Fruit fly (Drosophila melanogaster) whole organism, prepupa: ENCODE measurements around the gene PAPLA1.

ENCODE experiments used
- Blimp-1 ChIP-seq: fragments of 200-800 bp; sonication (Bioruptor generic); optimal IDR thresholded peaks from 3 replicates; lab custom pipeline; 2017; ENCODE audit warnings: missing biosample characterization, missing genetic modification characterization, mild to moderate bottlenecking, moderate library complexity, missing genetic modification reagents
- CG10631 ChIP-seq: fragments of 200-800 bp; sonication (Bioruptor generic); optimal IDR thresholded peaks from 2 replicates; lab custom pipeline; 2016; ENCODE audit warnings: missing biosample characterization, missing genetic modification characterization
- CG10669 ChIP-seq: fragments of 200-800 bp; sonication (Bioruptor generic); optimal IDR thresholded peaks from 3 replicates; lab custom pipeline; 2018; ENCODE audit warnings: missing biosample characterization, mild to moderate bottlenecking, missing genetic modification characterization, moderate library complexity
- CG11294 ChIP-seq: fragments of 200-800 bp; sonication (Bioruptor generic); IDR thresholded peaks from 2 replicates; pipeline ENCODE4 v1.3.6; 2022; ENCODE audit warnings: missing biosample characterization, missing genetic modification characterization
- CG15336 ChIP-seq: fragments of 200-800 bp; sonication (Bioruptor generic); IDR thresholded peaks from 2 replicates; pipeline ENCODE4 v1.3.6; 2022; ENCODE audit warnings: missing biosample characterization, missing genetic modification characterization
- CG1621 ChIP-seq: fragments of 200-800 bp; sonication (Bioruptor generic); optimal IDR thresholded peaks from 3 replicates; lab custom pipeline; 2018; ENCODE audit warnings: missing biosample characterization, mild to moderate bottlenecking, missing genetic modification characterization
- CG3032 ChIP-seq: fragments of 200-800 bp; optimal IDR thresholded peaks from 2 replicates; lab custom pipeline; 2019; ENCODE audit warnings: missing biosample characterization, mild to moderate bottlenecking, missing genetic modification characterization, moderate library complexity
- CG31627 ChIP-seq: fragments of 200-800 bp; sonication (Bioruptor generic); optimal IDR thresholded peaks from 3 replicates; lab custom pipeline; 2016; ENCODE audit warnings: missing biosample characterization, missing genetic modification characterization
- CG32006 ChIP-seq: fragments of 200-800 bp; sonication (Bioruptor generic); optimal IDR thresholded peaks from 3 replicates; lab custom pipeline; 2017; ENCODE audit warnings: missing biosample characterization, mild to moderate bottlenecking, missing genetic modification characterization
- CG3919 ChIP-seq: fragments of 200-800 bp; sonication (Bioruptor generic); optimal IDR thresholded peaks from 3 replicates; lab custom pipeline; 2016; ENCODE audit warnings: missing biosample characterization, missing genetic modification characterization
- CG4318 ChIP-seq: fragments of 200-800 bp; sonication (Bioruptor generic); optimal IDR thresholded peaks from 3 replicates; lab custom pipeline; 2017; ENCODE audit warnings: missing biosample characterization, mild to moderate bottlenecking, missing genetic modification characterization
- CG6163 ChIP-seq: fragments of 200-800 bp; sonication (Bioruptor generic); IDR thresholded peaks from 3 replicates; pipeline ENCODE4 v1.3.6; 2022; ENCODE audit warnings: missing biosample characterization, missing genetic modification characterization
- CG6276 ChIP-seq: fragments of 200-800 bp; sonication (Bioruptor generic); optimal IDR thresholded peaks from 2 replicates; lab custom pipeline; 2017; ENCODE audit warnings: missing biosample characterization, mild to moderate bottlenecking, missing genetic modification characterization
- CG6792 ChIP-seq: fragments of 200-800 bp; sonication (Bioruptor generic); optimal IDR thresholded peaks from 3 replicates; lab custom pipeline; 2016; ENCODE audit warnings: missing biosample characterization, missing genetic modification characterization
- CG6808 ChIP-seq: fragments of 200-800 bp; sonication (Bioruptor generic); optimal IDR thresholded peaks from 3 replicates; lab custom pipeline; 2017; ENCODE audit warnings: missing biosample characterization, missing genetic modification characterization, mild to moderate bottlenecking, moderate library complexity, missing genetic modification reagents
- CG6854 ChIP-seq: fragments of 200-800 bp; sonication (Bioruptor generic); optimal IDR thresholded peaks from 2 replicates; lab custom pipeline; 2017; ENCODE audit warnings: missing biosample characterization, mild to moderate bottlenecking, missing genetic modification characterization
- CG7368 ChIP-seq: fragments of 200-800 bp; sonication (Bioruptor generic); optimal IDR thresholded peaks from 3 replicates; lab custom pipeline; 2016; ENCODE audit warnings: missing biosample characterization, missing genetic modification characterization
- CG8119 ChIP-seq: fragments of 200-800 bp; sonication (Bioruptor generic); IDR thresholded peaks from 3 replicates; pipeline ENCODE4 v1.3.6; 2022; ENCODE audit warnings: missing biosample characterization, missing genetic modification characterization
- CG8319 ChIP-seq: fragments of 200-800 bp; sonication (Bioruptor generic); optimal IDR thresholded peaks from 3 replicates; lab custom pipeline; 2016; ENCODE audit warnings: missing biosample characterization, missing genetic modification characterization
- CG8632 ChIP-seq: fragments of 200-800 bp; sonication (Bioruptor generic); optimal IDR thresholded peaks from 3 replicates; lab custom pipeline; 2016; ENCODE audit warnings: missing biosample characterization, missing genetic modification characterization
- Eip75B ChIP-seq: fragments of 200-800 bp; sonication (Bioruptor generic); optimal IDR thresholded peaks from 3 replicates; lab custom pipeline; 2016; ENCODE audit warnings: missing biosample characterization, missing genetic modification characterization
- Eip78C ChIP-seq: fragments of 200-800 bp; sonication (Bioruptor generic); peaks from one replicate; lab custom pipeline; 2016; ENCODE audit warnings: missing biosample characterization, missing genetic modification characterization
- Eip93F ChIP-seq: fragments of 200-800 bp; sonication (Bioruptor generic); optimal IDR thresholded peaks from 2 replicates; lab custom pipeline; 2016; ENCODE audit warnings: missing biosample characterization, mild to moderate bottlenecking, missing genetic modification characterization
- Ets21C ChIP-seq: fragments of 200-800 bp; sonication (Bioruptor generic); optimal IDR thresholded peaks from 3 replicates; lab custom pipeline; 2016; ENCODE audit warnings: missing biosample characterization, missing genetic modification characterization
- Gug ChIP-seq: fragments of 200-800 bp; sonication (Bioruptor generic); IDR thresholded peaks from 2 replicates; pipeline ENCODE4 v1.3.6; 2022; ENCODE audit warnings: missing biosample characterization, missing genetic modification characterization
- Hr38 ChIP-seq: sonication (Bioruptor generic); optimal IDR thresholded peaks from 2 replicates; lab custom pipeline; 2016; ENCODE audit warnings: missing biosample characterization, missing genetic modification characterization
- Hr39 ChIP-seq: fragments of 200-800 bp; sonication (Bioruptor generic); optimal IDR thresholded peaks from 2 replicates; lab custom pipeline; 2016; ENCODE audit warnings: missing biosample characterization, missing genetic modification characterization
- Hr4 ChIP-seq: fragments of 200-800 bp; sonication (Bioruptor generic); optimal IDR thresholded peaks from 3 replicates; lab custom pipeline; 2016; ENCODE audit warnings: missing biosample characterization, missing genetic modification characterization
- Lpt ChIP-seq: fragments of 200-800 bp; sonication (Bioruptor generic); optimal IDR thresholded peaks from 3 replicates; lab custom pipeline; 2016; ENCODE audit warnings: missing biosample characterization, missing genetic modification characterization
- Met ChIP-seq: fragments of 200-800 bp; sonication (Bioruptor generic); optimal IDR thresholded peaks from 3 replicates; lab custom pipeline; 2016; ENCODE audit warnings: missing biosample characterization, missing genetic modification characterization
- OdsH ChIP-seq: fragments of 200-800 bp; sonication (Bioruptor generic); optimal IDR thresholded peaks from 3 replicates; lab custom pipeline; 2016; ENCODE audit warnings: missing biosample characterization, missing genetic modification characterization
- Smox ChIP-seq: fragments of 200-800 bp; sonication (Bioruptor generic); optimal IDR thresholded peaks from 3 replicates; lab custom pipeline; 2016; ENCODE audit warnings: missing biosample characterization, missing genetic modification characterization
- Sox102F ChIP-seq: fragments of 200-800 bp; sonication (Bioruptor generic); optimal IDR thresholded peaks from 2 replicates; lab custom pipeline; 2016; ENCODE audit warnings: missing biosample characterization, mild to moderate bottlenecking, missing genetic modification characterization
- Sox14 ChIP-seq: fragments of 200-800 bp; sonication (Bioruptor generic); optimal IDR thresholded peaks from 3 replicates; lab custom pipeline; 2016; ENCODE audit warnings: missing biosample characterization, missing genetic modification characterization
- Sox15 ChIP-seq: fragments of 200-800 bp; sonication (Bioruptor generic); optimal IDR thresholded peaks from 3 replicates; lab custom pipeline; 2016; ENCODE audit warnings: missing biosample characterization, missing genetic modification characterization
- achi ChIP-seq: fragments of 200-800 bp; sonication (Bioruptor generic); optimal IDR thresholded peaks from 3 replicates; lab custom pipeline; 2016; ENCODE audit warnings: missing biosample characterization, missing genetic modification characterization
- acj6 ChIP-seq: fragments of 200-800 bp; sonication (Bioruptor generic); optimal IDR thresholded peaks from 3 replicates; lab custom pipeline; 2016; ENCODE audit warnings: missing biosample characterization, missing genetic modification characterization
- dac ChIP-seq: fragments of 200-800 bp; sonication (Bioruptor generic); optimal IDR thresholded peaks from 2 replicates; lab custom pipeline; 2017; ENCODE audit warnings: missing biosample characterization, mild to moderate bottlenecking, missing genetic modification characterization
- dsx ChIP-seq: fragments of 200-800 bp; optimal IDR thresholded peaks from 3 replicates; lab custom pipeline; 2019; ENCODE audit warnings: missing biosample characterization, mild to moderate bottlenecking, missing genetic modification characterization, moderate library complexity; ENCODE audit not compliant: poor library complexity, severe bottlenecking
- fd59A ChIP-seq: fragments of 200-800 bp; sonication (Bioruptor generic); optimal IDR thresholded peaks from 2 replicates; lab custom pipeline; 2017; ENCODE audit warnings: missing biosample characterization, mild to moderate bottlenecking, missing genetic modification characterization, missing genetic modification reagents
- fd85E ChIP-seq: fragments of 200-800 bp; sonication (Bioruptor generic); optimal IDR thresholded peaks from 3 replicates; lab custom pipeline; 2016; ENCODE audit warnings: missing biosample characterization, missing genetic modification characterization
- fkh ChIP-seq: fragments of 200-800 bp; sonication (Bioruptor generic); optimal IDR thresholded peaks from 3 replicates; lab custom pipeline; 2017; ENCODE audit warnings: missing biosample characterization, mild to moderate bottlenecking, missing genetic modification characterization, moderate library complexity
- lz ChIP-seq: fragments of 200-800 bp; sonication (Bioruptor generic); optimal IDR thresholded peaks from 3 replicates; lab custom pipeline; 2016; ENCODE audit warnings: missing biosample characterization, missing genetic modification characterization
- net ChIP-seq: fragments of 200-800 bp; sonication (Bioruptor generic); optimal IDR thresholded peaks from 3 replicates; lab custom pipeline; 2016; ENCODE audit warnings: missing biosample characterization, missing genetic modification characterization
- pdm3 ChIP-seq: fragments of 200-800 bp; sonication (Bioruptor generic); optimal IDR thresholded peaks from 3 replicates; lab custom pipeline; 2016; ENCODE audit warnings: missing biosample characterization, missing genetic modification characterization
- salr ChIP-seq, 2 experiments: fragments of 200-800 bp; sonication (Bioruptor generic); optimal IDR thresholded peaks; 3 replicates each; lab custom pipeline; 2016 to 2018; ENCODE audit warnings: missing biosample characterization in 2 of 2, missing genetic modification characterization in 2 of 2, mild to moderate bottlenecking in 1 of 2
- ss ChIP-seq, 2 experiments: fragments of 200-800 bp; sonication (Bioruptor generic); optimal IDR thresholded peaks; 2 replicates in 1 of 2; 3 replicates in 1 of 2; lab custom pipeline; 2017 to 2018; ENCODE audit warnings: mild to moderate bottlenecking in 2 of 2, missing biosample characterization in 2 of 2, missing genetic modification characterization in 2 of 2, moderate library complexity in 1 of 2
- svp ChIP-seq: fragments of 200-800 bp; sonication (Bioruptor generic); peaks from one replicate; lab custom pipeline; 2016; ENCODE audit warnings: missing biosample characterization, missing genetic modification characterization
- vri ChIP-seq: fragments of 200-800 bp; sonication (Bioruptor generic); optimal IDR thresholded peaks from 3 replicates; lab custom pipeline; 2016; ENCODE audit warnings: missing biosample characterization, mild to moderate bottlenecking, missing genetic modification characterization

The PAPLA1 gene

DNA sequence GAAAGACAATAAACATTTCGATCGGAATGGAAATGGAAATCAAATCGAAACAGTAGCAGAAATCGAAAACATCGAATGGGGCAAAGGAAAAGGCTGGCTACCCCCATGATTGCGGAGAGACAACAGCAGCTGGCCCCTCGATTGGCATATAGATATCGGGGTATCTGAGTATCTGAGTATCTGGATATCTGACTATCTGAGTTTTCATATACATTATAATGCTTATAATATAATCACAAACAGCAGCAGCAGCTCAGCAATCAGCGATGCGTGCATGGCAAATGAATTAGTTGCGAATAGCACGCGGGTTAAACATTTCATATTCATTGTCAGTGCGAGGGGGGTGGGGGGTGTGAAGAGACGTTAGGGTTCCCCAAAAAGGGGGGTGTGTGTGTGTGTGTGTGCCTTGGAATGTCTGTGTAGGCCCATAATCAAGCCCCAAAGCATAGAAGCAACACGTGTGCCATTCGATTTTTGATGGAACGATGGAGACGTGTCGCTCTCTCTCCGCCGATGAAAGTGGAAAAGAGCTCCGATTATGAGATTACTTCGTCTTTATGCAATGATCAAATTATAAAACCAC, 11.3 kb upstream of the PAPLA1 start:
- no peak for TF ChIP-seq Blimp-1 (GFP tag; lab: Kevin White, UChicago)
- no peak for TF ChIP-seq acj6 (GFP tag; lab: Kevin White, UChicago)
- no peak for TF ChIP-seq net (GFP tag; lab: Kevin White, UChicago)
- TF ChIP-seq CG31627 (GFP tag; lab: Kevin White, UChicago) = no peak
- no peak for TF ChIP-seq CG32006

DNA sequence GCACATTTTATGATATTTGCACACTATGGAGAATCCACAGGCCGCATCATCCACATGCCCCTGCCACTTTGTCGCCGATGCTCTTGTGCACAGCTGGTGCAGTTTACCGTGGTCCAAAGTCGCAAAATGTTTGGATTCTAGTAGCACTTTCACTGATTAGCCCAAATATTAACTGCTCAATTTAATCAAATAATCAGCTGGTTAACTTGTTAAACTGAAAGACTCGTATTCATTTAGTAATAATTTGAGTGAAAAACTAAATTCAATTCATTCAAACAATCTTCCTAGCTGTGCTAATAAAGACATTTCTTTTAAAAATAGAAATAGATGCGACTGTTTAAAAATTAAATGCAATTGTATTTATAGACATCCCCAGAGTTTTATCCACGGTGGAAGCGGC, 8.6 kb upstream of the PAPLA1 start:
- TF ChIP-seq CG31627 (GFP tag; lab: Kevin White, UChicago) (no peak), ss (GFP tag; optimal IDR thresholded peaks at IDR 0.05; lab: Kevin White, UChicago) (no peak), Sox14 (no peak), Met (GFP tag; lab: Kevin White, UChicago) (no peak), salr (GFP tag; optimal IDR thresholded peaks at IDR 0.05; lab: Kevin White, UChicago) (no peak), Ets21C (GFP tag; lab: Kevin White, UChicago) (no peak), CG10631 (GFP tag; lab: Kevin White, UChicago) (no peak), CG4318 (GFP tag; lab: Kevin White, UChicago) (no peak), Blimp-1 (GFP tag; lab: Kevin White, UChicago) (no peak), Smox (GFP tag; lab: Kevin White, UChicago) (no peak), svp (no peak), CG15336 (peak; percentile 47), CG7368 (no peak), vri (GFP tag; lab: Kevin White, UChicago) (no peak), CG8319 (GFP tag; lab: Kevin White, UChicago) (no peak), Eip75B (GFP tag; lab: Kevin White, UChicago) (no peak), pdm3 (GFP tag; lab: Kevin White, UChicago) (peak; percentile 16), Lpt (GFP tag; lab: Kevin White, UChicago) (no peak), Eip78C (GFP tag; lab: Kevin White, UChicago) (peak; percentile 56), CG3919 (GFP tag; lab: Kevin White, UChicago) (no peak), net (GFP tag; lab: Kevin White, UChicago) (peak; percentile 40), CG6163 (GFP tag; lab: Robert Waterston, UW) (0 out of 3 replicates have a peak, but pooled peaks have one; percentile 35), CG3032 (tag; lab: Kevin White, UChicago) (no peak), Hr39 (no peak), fd59A (GFP tag; lab: Kevin White, UChicago) (no peak), fd85E (GFP tag; lab: Kevin White, UChicago) (no peak), acj6 (GFP tag; lab: Kevin White, UChicago) (no peak), lz (GFP tag; lab: Kevin White, UChicago) (no peak), CG6792 (no peak), fkh (GFP tag; lab: Kevin White, UChicago) (no peak), CG6276 (GFP tag; lab: Kevin White, UChicago) (no peak), CG6854 (GFP tag; lab: Kevin White, UChicago) (no peak), achi (GFP tag; lab: Kevin White, UChicago) (no peak), CG8119 (GFP tag; lab: Robert Waterston, UW) (peak; percentile 38; the same call in 2 of the 3 replicates), Gug (GFP tag; lab: Robert Waterston, UW) (no peak), CG32006 (peak; percentile 64), Hr4 (GFP tag; lab: Kevin White, UChicago) (peak; percentile 53), CG6808 (no peak), Hr38 (GFP tag; lab: Kevin White, UChicago) (no peak), Sox15 (no peak), Sox102F (GFP tag; lab: Kevin White, UChicago) (no peak), CG11294 (GFP tag; lab: Robert Waterston, UW) (no peak), Eip93F (GFP tag; lab: Kevin White, UChicago) (no peak), OdsH (no peak), dsx (GFP tag; lab: Kevin White, UChicago) (no peak), CG8632 (GFP tag; lab: Kevin White, UChicago) (no peak), CG1621 (tag; lab: Kevin White, UChicago) (no peak), CG10669 (no peak), dac (GFP tag; lab: Kevin White, UChicago) (no peak)
